Worm (Caenorhabditis elegans) whole organism, L4 larva: ENCODE results near the gene ZK757.2.

Experiments used
- dmd-8 ChIP-seq: fragments of 200-800 bp; sonication (Bioruptor generic); IDR thresholded peaks from 2 replicates; pipeline ENCODE4 v1.3.6; 2022; ENCODE audit warnings: missing genetic modification characterization, missing compliant biosample characterization
- dpl-1 ChIP-seq: fragments of 150-350 bp; optimal IDR thresholded peaks from 2 replicates; lab custom pipeline; 2014; ENCODE audit warnings: missing biosample characterization, missing genetic modification reagents, missing genetic modification characterization
- egl-27 ChIP-seq: sonication (generic microtip); optimal IDR thresholded peaks from 3 replicates; lab custom pipeline; 2017; ENCODE audit warnings: missing biosample characterization, missing genetic modification reagents, missing genetic modification characterization
- lsy-2 ChIP-seq, 2 experiments: fragments of 150-350 bp in 1 of 2; sonication (generic microtip) in 1 of 2; optimal IDR thresholded peaks; 2 replicates each; lab custom pipeline; 2014 to 2017; ENCODE audit warnings: missing biosample characterization in 2 of 2, missing genetic modification characterization in 2 of 2
- nhr-25 ChIP-seq: sonication (generic microtip); optimal IDR thresholded peaks from 2 replicates; lab custom pipeline; 2017; ENCODE audit warnings: missing genetic modification characterization, mild to moderate bottlenecking, missing compliant biosample characterization, antibody characterized with exemption, moderate library complexity, borderline replicate concordance; ENCODE audit not compliant: insufficient read depth
- unc-130 ChIP-seq: sonication (generic microtip); optimal IDR thresholded peaks from 2 replicates; lab custom pipeline; 2016; ENCODE audit warnings: missing genetic modification reagents, missing genetic modification characterization, missing compliant biosample characterization

DNA sequence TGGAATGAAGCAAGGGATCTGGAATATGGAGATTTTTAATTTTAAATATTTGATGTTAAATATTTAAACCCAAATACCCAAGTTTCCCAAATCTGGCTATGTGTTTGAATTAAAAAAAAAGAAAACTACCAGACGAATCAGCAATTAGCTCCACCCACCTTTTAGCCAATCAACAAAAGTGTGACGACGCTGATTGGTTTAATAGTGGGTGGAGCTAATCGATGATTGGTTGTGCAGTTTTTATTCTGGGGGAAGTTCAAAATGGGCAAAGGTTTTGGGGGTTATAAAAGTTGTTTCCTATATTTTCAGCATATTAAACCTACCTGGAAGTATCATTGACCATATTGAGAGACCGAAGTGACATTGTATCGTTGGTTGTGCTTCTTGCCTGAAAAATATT, 4.2 kb downstream of the ZK757.2 start:
- no peak for TF ChIP-seq dmd-8 (GFP tag; lab: Robert Waterston, UW)
- TF ChIP-seq unc-130 (GFP tag; lab: Kevin White, UChicago): no peak
- no peak for TF ChIP-seq lsy-2 (tag; optimal IDR thresholded peaks at IDR 0.05; lab: Kevin White, UChicago)
- TF ChIP-seq nhr-25: no peak
- TF ChIP-seq dpl-1 (GFP tag; lab: Kevin White, UChicago): no peak
- no peak for TF ChIP-seq egl-27 (tag; lab: Kevin White, UChicago)
